Worm (Caenorhabditis elegans) whole organism, late embryonic: ENCODE data around the gene C04G2.5.

Experiments used
- ceh-2 ChIP-seq: sonication (generic microtip); optimal IDR thresholded peaks from 2 replicates; lab custom pipeline; 2016; ENCODE audit warnings: missing genotype, missing genetic modification characterization, missing compliant biosample characterization
- dve-1 ChIP-seq: sonication (generic microtip); optimal IDR thresholded peaks from 2 replicates; lab custom pipeline; 2017; ENCODE audit warnings: antibody characterized with exemption, mild to moderate bottlenecking, missing genetic modification characterization, missing compliant biosample characterization
- fkh-10 ChIP-seq: fragments of 150-350 bp; optimal IDR thresholded peaks from 2 replicates; lab custom pipeline; 2014; ENCODE audit warnings: missing biosample characterization, missing genetic modification reagents, missing genetic modification characterization
- hlh-13 ChIP-seq: fragments of 200-800 bp; sonication (Bioruptor generic); optimal IDR thresholded peaks from 2 replicates; lab custom pipeline; 2018; ENCODE audit warnings: mild to moderate bottlenecking, missing genetic modification characterization, missing compliant biosample characterization
- pqm-1 ChIP-seq: sonication (generic microtip); optimal IDR thresholded peaks from 2 replicates; lab custom pipeline; 2016; ENCODE audit warnings: missing genetic modification characterization, missing compliant biosample characterization
- unc-55 ChIP-seq: sonication (generic microtip); optimal IDR thresholded peaks from 2 replicates; lab custom pipeline; 2017; ENCODE audit warnings: missing biosample characterization, missing genetic modification reagents, missing genetic modification characterization

- TF ChIP-seq unc-55 (GFP tag; lab: Kevin White, UChicago) (no peak), ceh-2 (tag; lab: Kevin White, UChicago) (no peak), fkh-10 (no peak), hlh-13 (GFP tag; lab: Kevin White, UChicago) (no peak), pqm-1 (tag; lab: Kevin White, UChicago) (no peak), dve-1 (tag; lab: Kevin White, UChicago) (no peak)
These were observed 32.3 kb downstream of the C04G2.5 start, which contains the start of gene ipla-7 for ce11 chrIV:10062728-10063127.
